Worm (Caenorhabditis elegans): ENCODE results near the gene eif-1.

- TF ChIP-seq nhr-77 (tag; optimal IDR thresholded peaks at IDR 0.05) (no peak), egl-27 (tag; optimal IDR thresholded peaks at IDR 0.05) (no peak), pqm-1 (tag; optimal IDR thresholded peaks at IDR 0.05) (no peak), swsn-7 (tag; optimal IDR thresholded peaks at IDR 0.05) (no peak), unc-62 (GFP tag; optimal IDR thresholded peaks at IDR 0.05) (no peak), ztf-11 (tag; optimal IDR thresholded peaks at IDR 0.05) (no peak), ztf-4 (tag; optimal IDR thresholded peaks at IDR 0.05) (no peak)
Observed at ce11 chrII:5033935-5034334, 40.6 kb upstream of the eif-1 start, which contains the start of gene F33G12.3.
